Fruit fly (Drosophila melanogaster) whole organism, prepupa: Measurements from ENCODE around the gene Dsp1.

Experiments
- CG10631 ChIP-seq: fragments of 200-800 bp; sonication (Bioruptor generic); optimal IDR thresholded peaks from 2 replicates; lab custom pipeline; 2016; ENCODE audit warnings: missing biosample characterization, missing genetic modification characterization
- CG10669 ChIP-seq: fragments of 200-800 bp; sonication (Bioruptor generic); optimal IDR thresholded peaks from 3 replicates; lab custom pipeline; 2018; ENCODE audit warnings: missing biosample characterization, mild to moderate bottlenecking, missing genetic modification characterization, moderate library complexity
- CG11902 ChIP-seq: fragments of 200-800 bp; sonication (Bioruptor generic); optimal IDR thresholded peaks from 3 replicates; lab custom pipeline; 2016; ENCODE audit warnings: missing biosample characterization, missing genetic modification characterization
- CG16779 ChIP-seq: fragments of 200-800 bp; sonication (Bioruptor generic); optimal IDR thresholded peaks from 3 replicates; lab custom pipeline; 2017; ENCODE audit warnings: missing biosample characterization, mild to moderate bottlenecking, missing genetic modification characterization
- CG3032 ChIP-seq: fragments of 200-800 bp; optimal IDR thresholded peaks from 2 replicates; lab custom pipeline; 2019; ENCODE audit warnings: missing biosample characterization, mild to moderate bottlenecking, missing genetic modification characterization, moderate library complexity
- CG31627 ChIP-seq: fragments of 200-800 bp; sonication (Bioruptor generic); optimal IDR thresholded peaks from 3 replicates; lab custom pipeline; 2016; ENCODE audit warnings: missing biosample characterization, missing genetic modification characterization
- CG32006 ChIP-seq: fragments of 200-800 bp; sonication (Bioruptor generic); optimal IDR thresholded peaks from 3 replicates; lab custom pipeline; 2017; ENCODE audit warnings: missing biosample characterization, mild to moderate bottlenecking, missing genetic modification characterization
- CG34406 ChIP-seq: fragments of 200-800 bp; sonication (Bioruptor generic); optimal IDR thresholded peaks from 3 replicates; lab custom pipeline; 2016; ENCODE audit warnings: missing biosample characterization, missing genetic modification characterization
- CG3919 ChIP-seq: fragments of 200-800 bp; sonication (Bioruptor generic); optimal IDR thresholded peaks from 3 replicates; lab custom pipeline; 2016; ENCODE audit warnings: missing biosample characterization, missing genetic modification characterization
- CG4318 ChIP-seq: fragments of 200-800 bp; sonication (Bioruptor generic); optimal IDR thresholded peaks from 3 replicates; lab custom pipeline; 2017; ENCODE audit warnings: missing biosample characterization, mild to moderate bottlenecking, missing genetic modification characterization
- CG6163 ChIP-seq: fragments of 200-800 bp; sonication (Bioruptor generic); IDR thresholded peaks from 3 replicates; pipeline ENCODE4 v1.3.6; 2022; ENCODE audit warnings: missing biosample characterization, missing genetic modification characterization
- CG6276 ChIP-seq: fragments of 200-800 bp; sonication (Bioruptor generic); optimal IDR thresholded peaks from 2 replicates; lab custom pipeline; 2017; ENCODE audit warnings: missing biosample characterization, mild to moderate bottlenecking, missing genetic modification characterization
- CG6808 ChIP-seq: fragments of 200-800 bp; sonication (Bioruptor generic); optimal IDR thresholded peaks from 3 replicates; lab custom pipeline; 2017; ENCODE audit warnings: missing biosample characterization, missing genetic modification characterization, mild to moderate bottlenecking, moderate library complexity, missing genetic modification reagents
- CG6854 ChIP-seq: fragments of 200-800 bp; sonication (Bioruptor generic); optimal IDR thresholded peaks from 2 replicates; lab custom pipeline; 2017; ENCODE audit warnings: missing biosample characterization, mild to moderate bottlenecking, missing genetic modification characterization
- CG7368 ChIP-seq: fragments of 200-800 bp; sonication (Bioruptor generic); optimal IDR thresholded peaks from 3 replicates; lab custom pipeline; 2016; ENCODE audit warnings: missing biosample characterization, missing genetic modification characterization
- CG8119 ChIP-seq: fragments of 200-800 bp; sonication (Bioruptor generic); IDR thresholded peaks from 3 replicates; pipeline ENCODE4 v1.3.6; 2022; ENCODE audit warnings: missing biosample characterization, missing genetic modification characterization
- CG8319 ChIP-seq: fragments of 200-800 bp; sonication (Bioruptor generic); optimal IDR thresholded peaks from 3 replicates; lab custom pipeline; 2016; ENCODE audit warnings: missing biosample characterization, missing genetic modification characterization
- CG8632 ChIP-seq: fragments of 200-800 bp; sonication (Bioruptor generic); optimal IDR thresholded peaks from 3 replicates; lab custom pipeline; 2016; ENCODE audit warnings: missing biosample characterization, missing genetic modification characterization
- CG9139 ChIP-seq: fragments of 200-800 bp; sonication (Bioruptor generic); optimal IDR thresholded peaks from 3 replicates; lab custom pipeline; 2017; ENCODE audit warnings: missing biosample characterization, mild to moderate bottlenecking, missing genetic modification characterization
- Eip75B ChIP-seq: fragments of 200-800 bp; sonication (Bioruptor generic); optimal IDR thresholded peaks from 3 replicates; lab custom pipeline; 2016; ENCODE audit warnings: missing biosample characterization, missing genetic modification characterization
- Eip78C ChIP-seq: fragments of 200-800 bp; sonication (Bioruptor generic); peaks from one replicate; lab custom pipeline; 2016; ENCODE audit warnings: missing biosample characterization, missing genetic modification characterization
- Ets21C ChIP-seq: fragments of 200-800 bp; sonication (Bioruptor generic); optimal IDR thresholded peaks from 3 replicates; lab custom pipeline; 2016; ENCODE audit warnings: missing biosample characterization, missing genetic modification characterization
- Ets96B ChIP-seq: fragments of 200-800 bp; optimal IDR thresholded peaks from 2 replicates; lab custom pipeline; 2019; ENCODE audit warnings: missing biosample characterization, mild to moderate bottlenecking, missing genetic modification characterization, moderate library complexity
- Gug ChIP-seq: fragments of 200-800 bp; sonication (Bioruptor generic); IDR thresholded peaks from 2 replicates; pipeline ENCODE4 v1.3.6; 2022; ENCODE audit warnings: missing biosample characterization, missing genetic modification characterization
- Hr39 ChIP-seq: fragments of 200-800 bp; sonication (Bioruptor generic); optimal IDR thresholded peaks from 2 replicates; lab custom pipeline; 2016; ENCODE audit warnings: missing biosample characterization, missing genetic modification characterization
- Lpt ChIP-seq: fragments of 200-800 bp; sonication (Bioruptor generic); optimal IDR thresholded peaks from 3 replicates; lab custom pipeline; 2016; ENCODE audit warnings: missing biosample characterization, missing genetic modification characterization
- Met ChIP-seq: fragments of 200-800 bp; sonication (Bioruptor generic); optimal IDR thresholded peaks from 3 replicates; lab custom pipeline; 2016; ENCODE audit warnings: missing biosample characterization, missing genetic modification characterization
- Smox ChIP-seq: fragments of 200-800 bp; sonication (Bioruptor generic); optimal IDR thresholded peaks from 3 replicates; lab custom pipeline; 2016; ENCODE audit warnings: missing biosample characterization, missing genetic modification characterization
- Sox102F ChIP-seq: fragments of 200-800 bp; sonication (Bioruptor generic); optimal IDR thresholded peaks from 2 replicates; lab custom pipeline; 2016; ENCODE audit warnings: missing biosample characterization, mild to moderate bottlenecking, missing genetic modification characterization
- Sox14 ChIP-seq: fragments of 200-800 bp; sonication (Bioruptor generic); optimal IDR thresholded peaks from 3 replicates; lab custom pipeline; 2016; ENCODE audit warnings: missing biosample characterization, missing genetic modification characterization
- achi ChIP-seq: fragments of 200-800 bp; sonication (Bioruptor generic); optimal IDR thresholded peaks from 3 replicates; lab custom pipeline; 2016; ENCODE audit warnings: missing biosample characterization, missing genetic modification characterization
- acj6 ChIP-seq: fragments of 200-800 bp; sonication (Bioruptor generic); optimal IDR thresholded peaks from 3 replicates; lab custom pipeline; 2016; ENCODE audit warnings: missing biosample characterization, missing genetic modification characterization
- cyc ChIP-seq: fragments of 200-800 bp; sonication (Bioruptor generic); optimal IDR thresholded peaks from 3 replicates; lab custom pipeline; 2016; ENCODE audit warnings: missing biosample characterization, missing genetic modification characterization
- dac ChIP-seq: fragments of 200-800 bp; sonication (Bioruptor generic); optimal IDR thresholded peaks from 2 replicates; lab custom pipeline; 2017; ENCODE audit warnings: missing biosample characterization, mild to moderate bottlenecking, missing genetic modification characterization
- dsx ChIP-seq: fragments of 200-800 bp; optimal IDR thresholded peaks from 3 replicates; lab custom pipeline; 2019; ENCODE audit warnings: missing biosample characterization, mild to moderate bottlenecking, missing genetic modification characterization, moderate library complexity; ENCODE audit not compliant: poor library complexity, severe bottlenecking
- fd59A ChIP-seq: fragments of 200-800 bp; sonication (Bioruptor generic); optimal IDR thresholded peaks from 2 replicates; lab custom pipeline; 2017; ENCODE audit warnings: missing biosample characterization, mild to moderate bottlenecking, missing genetic modification characterization, missing genetic modification reagents
- fd85E ChIP-seq: fragments of 200-800 bp; sonication (Bioruptor generic); optimal IDR thresholded peaks from 3 replicates; lab custom pipeline; 2016; ENCODE audit warnings: missing biosample characterization, missing genetic modification characterization
- net ChIP-seq: fragments of 200-800 bp; sonication (Bioruptor generic); optimal IDR thresholded peaks from 3 replicates; lab custom pipeline; 2016; ENCODE audit warnings: missing biosample characterization, missing genetic modification characterization
- pdm3 ChIP-seq: fragments of 200-800 bp; sonication (Bioruptor generic); optimal IDR thresholded peaks from 3 replicates; lab custom pipeline; 2016; ENCODE audit warnings: missing biosample characterization, missing genetic modification characterization
- spab ChIP-seq: fragments of 200-800 bp; sonication (Bioruptor generic); optimal IDR thresholded peaks from 2 replicates; lab custom pipeline; 2017; ENCODE audit warnings: missing biosample characterization, mild to moderate bottlenecking, missing genetic modification characterization, missing genetic modification reagents
- ss ChIP-seq, 2 experiments: fragments of 200-800 bp; sonication (Bioruptor generic); optimal IDR thresholded peaks; 2 replicates in 1 of 2; 3 replicates in 1 of 2; lab custom pipeline; 2017 to 2018; ENCODE audit warnings: mild to moderate bottlenecking in 2 of 2, missing biosample characterization in 2 of 2, missing genetic modification characterization in 2 of 2, moderate library complexity in 1 of 2
- topi ChIP-seq: fragments of 200-800 bp; sonication (Bioruptor generic); optimal IDR thresholded peaks from 3 replicates; lab custom pipeline; 2016; ENCODE audit warnings: missing biosample characterization, missing genetic modification characterization
- vri ChIP-seq: fragments of 200-800 bp; sonication (Bioruptor generic); optimal IDR thresholded peaks from 3 replicates; lab custom pipeline; 2016; ENCODE audit warnings: missing biosample characterization, mild to moderate bottlenecking, missing genetic modification characterization

Gene Dsp1

DNA sequence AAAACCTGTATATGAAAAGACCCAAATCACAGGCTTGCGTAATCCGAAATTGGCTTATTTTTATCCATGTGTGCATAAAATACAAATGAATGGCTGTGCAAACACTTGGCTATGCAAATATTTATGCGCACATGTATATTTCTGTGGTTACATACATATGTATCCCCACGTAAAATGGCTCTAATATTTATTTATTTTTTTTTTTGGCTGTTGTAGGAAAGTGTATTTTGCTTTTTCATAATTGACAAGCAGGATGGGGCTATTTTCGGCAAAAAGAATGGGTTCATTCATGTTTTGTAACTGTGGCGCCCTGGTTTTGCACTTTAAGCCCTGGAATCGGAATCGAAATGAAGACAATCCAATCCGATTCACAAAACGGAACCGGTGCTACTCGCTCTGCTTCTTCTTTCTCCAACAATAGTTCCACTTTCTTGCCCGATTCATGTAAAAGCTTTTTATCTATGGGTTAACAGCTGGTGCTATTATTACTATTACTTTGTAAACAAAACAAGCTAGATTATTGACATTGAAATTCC, 1.8 kb downstream of the Dsp1 start (continued):
- peak; percentile 67 for TF ChIP-seq vri (GFP tag; lab: Kevin White, UChicago)
- peak; percentile 76 for TF ChIP-seq Eip75B (GFP tag; lab: Kevin White, UChicago)
- peak; percentile 80 for TF ChIP-seq Sox102F (GFP tag; lab: Kevin White, UChicago)
- peak; percentile 79 for TF ChIP-seq Met
- peak; percentile 86 for TF ChIP-seq CG6163 (GFP tag; lab: Robert Waterston, UW)
- peak; percentile 47 for TF ChIP-seq CG3032 (tag; lab: Kevin White, UChicago)
- TF ChIP-seq CG31627 (GFP tag; lab: Kevin White, UChicago) = peak; percentile 75
- peak; percentile 75 for TF ChIP-seq topi (GFP tag; lab: Kevin White, UChicago)
- peak; percentile 31 for TF ChIP-seq spab (GFP tag; lab: Kevin White, UChicago)
- peak; percentile 22 for TF ChIP-seq CG6854 (GFP tag; lab: Kevin White, UChicago)
- TF ChIP-seq net = peak; percentile 84
- TF ChIP-seq CG8632 (GFP tag; lab: Kevin White, UChicago) = peak; percentile 76
- TF ChIP-seq Lpt = peak; percentile 69
- peak; percentile 91 for TF ChIP-seq Eip78C (GFP tag; lab: Kevin White, UChicago)
- peak; percentile 35 for TF ChIP-seq fd59A
- peak; percentile 84 for TF ChIP-seq CG3919
- peak; percentile 82 for TF ChIP-seq CG8119 (GFP tag; lab: Robert Waterston, UW)
- TF ChIP-seq CG16779 (tag; lab: Kevin White, UChicago) = peak; percentile 51
- peak; percentile 25 to 62 for TF ChIP-seq ss (GFP tag; optimal IDR thresholded peaks at IDR 0.05; lab: Kevin White, UChicago)
- peak; percentile 71 for TF ChIP-seq CG34406 (GFP tag; lab: Kevin White, UChicago)
- peak; percentile 62 for TF ChIP-seq CG8319 (GFP tag; lab: Kevin White, UChicago)
- peak; percentile 45 for TF ChIP-seq CG11902 (GFP tag; lab: Kevin White, UChicago)

DNA sequence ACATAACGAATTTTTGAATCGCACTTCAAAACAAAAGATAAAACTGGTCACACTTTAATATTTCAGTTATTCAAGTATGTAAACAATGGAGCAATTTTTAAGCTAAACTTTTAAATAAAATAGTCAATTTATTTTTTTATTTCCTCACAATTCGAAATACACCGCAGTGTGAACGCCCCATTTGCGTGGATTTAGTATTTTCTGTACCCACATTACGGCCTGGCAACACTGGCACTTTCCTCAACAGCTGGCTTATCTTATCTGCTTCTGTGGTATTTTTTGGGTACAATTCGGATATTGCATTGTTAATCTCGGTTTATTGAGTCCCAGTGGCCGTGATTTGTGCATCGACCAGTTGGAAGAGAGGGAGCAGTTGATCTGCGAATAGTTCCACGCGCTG, 16.6 kb downstream of the Dsp1 start, which contains the start of gene sl:
TSS of gene sl (plus strand) at position 254 of the 400 bp plus-strand sequence.
- peak; percentile 12 for TF ChIP-seq CG31627 (GFP tag; lab: Kevin White, UChicago)
- TF ChIP-seq Eip75B (GFP tag; lab: Kevin White, UChicago) = no peak

DNA sequence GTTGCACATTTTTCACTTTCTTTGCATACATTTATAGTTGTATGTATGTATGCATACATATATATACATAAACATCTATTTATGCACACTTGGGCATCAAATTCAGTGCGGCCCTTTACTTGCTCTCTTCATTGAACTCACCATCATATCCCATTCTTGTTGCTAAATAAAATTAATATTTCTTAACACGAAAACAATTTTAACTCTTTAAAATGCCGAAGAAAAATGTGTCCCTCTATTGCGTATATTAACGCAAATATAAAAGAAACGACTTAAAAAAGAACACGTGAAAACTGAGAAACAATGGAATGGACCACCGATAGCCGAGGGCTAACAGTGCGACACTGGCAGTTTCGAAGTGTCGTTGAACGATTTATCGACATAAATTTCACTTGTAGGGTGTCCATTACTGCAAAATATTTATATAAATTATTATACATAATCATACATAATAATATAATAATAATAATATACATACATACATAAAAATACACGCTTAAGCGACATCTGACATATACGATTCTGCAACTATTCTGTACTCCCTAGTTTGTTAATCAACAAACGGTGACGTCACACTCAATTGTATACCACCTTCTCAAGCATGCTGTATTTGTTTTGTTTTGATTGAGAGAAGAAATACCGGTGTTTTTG, 25.4 kb downstream of the Dsp1 start, which contains the start of the genes U2af50 and PIG-Q:
TSS of gene U2af50 (minus strand) at position 370 of the 651 bp plus-strand sequence.
TSS of gene PIG-Q (plus strand) at position 474 of the 651 bp plus-strand sequence.
- TF ChIP-seq dac (GFP tag; lab: Kevin White, UChicago) (peak; percentile 82), CG7368 (GFP tag; lab: Kevin White, UChicago) (no peak), Sox102F (GFP tag; lab: Kevin White, UChicago) (no peak), achi (GFP tag; lab: Kevin White, UChicago) (peak; percentile 93), Sox14 (GFP tag; lab: Kevin White, UChicago) (peak; percentile 74), cyc (GFP tag; lab: Kevin White, UChicago) (peak; percentile 74), vri (GFP tag; lab: Kevin White, UChicago) (peak; percentile 62), Smox (GFP tag; lab: Kevin White, UChicago) (no peak), CG3032 (tag; lab: Kevin White, UChicago) (peak; percentile 93), CG9139 (GFP tag; lab: Kevin White, UChicago) (peak; percentile 86), Lpt (peak; percentile 84), CG11902 (GFP tag; lab: Kevin White, UChicago) (peak; percentile 79), CG32006 (GFP tag; lab: Kevin White, UChicago) (peak; percentile 93), fd85E (GFP tag; lab: Kevin White, UChicago) (no peak), pdm3 (GFP tag; lab: Kevin White, UChicago) (peak; percentile 81), CG4318 (peak; percentile 85), CG6808 (GFP tag; lab: Kevin White, UChicago) (no peak), Eip78C (GFP tag; lab: Kevin White, UChicago) (peak; percentile 92), Ets21C (GFP tag; lab: Kevin White, UChicago) (peak; percentile 66), Hr39 (GFP tag; lab: Kevin White, UChicago) (peak; percentile 75), CG6854 (GFP tag; lab: Kevin White, UChicago) (peak; percentile 83), CG34406 (GFP tag; lab: Kevin White, UChicago) (peak; percentile 94), CG10631 (GFP tag; lab: Kevin White, UChicago) (peak; percentile 94), topi (GFP tag; lab: Kevin White, UChicago) (no peak), acj6 (GFP tag; lab: Kevin White, UChicago) (peak; percentile 90), dsx (GFP tag; lab: Kevin White, UChicago) (peak; percentile 89), Gug (GFP tag; lab: Robert Waterston, UW) (peak; percentile 89), CG6163 (GFP tag; lab: Robert Waterston, UW) (no peak), CG8319 (GFP tag; lab: Kevin White, UChicago) (peak; percentile 73), Met (peak; percentile 80), ss (GFP tag; optimal IDR thresholded peaks at IDR 0.05; lab: Kevin White, UChicago) (no peak), spab (GFP tag; lab: Kevin White, UChicago) (no peak), Ets96B (tag; lab: Kevin White, UChicago) (peak; percentile 91), CG6276 (GFP tag; lab: Kevin White, UChicago) (no peak), CG10669 (GFP tag; lab: Kevin White, UChicago) (peak; percentile 89), fd59A (no peak)
